Fruit fly (Drosophila melanogaster): Measurements from ENCODE around the gene CG18809.

CG18809 gene

DNA sequence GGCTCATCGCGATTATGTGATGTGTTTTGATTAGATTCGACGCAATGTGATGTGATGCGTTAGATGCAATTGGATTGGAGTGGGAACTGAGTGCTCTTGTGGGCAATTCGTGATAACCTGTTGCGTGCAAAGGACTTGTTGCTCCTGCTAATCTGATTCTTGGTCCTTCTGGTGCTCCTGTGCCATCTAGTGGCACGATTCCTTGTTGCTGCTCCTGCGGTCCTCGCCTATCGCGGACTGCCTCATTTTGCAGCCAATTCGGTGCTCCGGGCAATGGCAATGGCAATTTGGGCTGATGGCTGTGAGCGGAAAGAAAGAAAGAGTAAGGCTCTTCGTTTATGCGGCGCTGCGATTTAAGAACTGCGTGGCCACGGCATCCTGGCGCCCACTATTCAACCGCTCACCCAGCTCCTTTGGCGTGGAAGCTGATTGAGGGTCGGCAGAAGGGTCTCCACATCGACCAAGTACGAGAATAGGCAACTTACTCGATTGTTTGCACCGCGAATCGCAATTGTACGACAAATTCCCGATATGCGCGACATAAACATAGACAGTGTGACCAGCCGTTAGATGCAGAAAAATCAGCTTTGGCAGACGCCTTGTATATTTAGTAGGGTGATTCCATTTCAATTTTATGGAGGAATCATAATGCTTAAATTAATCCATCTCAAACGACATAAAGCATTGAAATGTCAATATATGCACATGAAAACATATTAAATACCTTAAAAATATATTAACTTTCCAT, 51.0 kb downstream of the CG18809 start, which contains the start of gene Mer (continued):
- peak; percentile 74 for TF ChIP-seq ttk (GFP tag; IDR thresholded peaks at IDR 0.05)
- TF ChIP-seq Bdp1 (GFP tag; optimal IDR thresholded peaks at IDR 0.05): peak; percentile 73
- no peak for TF ChIP-seq HLH4C (GFP tag; IDR thresholded peaks at IDR 0.05; ENCODE audit: partially characterized antibody)
- TF ChIP-seq CG10543 (GFP tag; optimal IDR thresholded peaks at IDR 0.05): peak; percentile 67
- peak; percentile 87 for TF ChIP-seq CG17829 (tag; optimal IDR thresholded peaks at IDR 0.05)
- peak; percentile 83 for TF ChIP-seq HLH3B (GFP tag; IDR thresholded peaks at IDR 0.05)
- peak; percentile 99 for TF ChIP-seq Med (GFP tag)
- TF ChIP-seq CG3281 (GFP tag; optimal IDR thresholded peaks at IDR 0.05): peak; percentile 90
- TF ChIP-seq unpg (GFP tag; optimal IDR thresholded peaks at IDR 0.05): peak; percentile 90
- TF ChIP-seq bowl (GFP tag; IDR thresholded peaks at IDR 0.05): 0 out of 2 replicates have a peak, but pooled peaks have one; percentile 38
- TF ChIP-seq gro (GFP tag; optimal IDR thresholded peaks at IDR 0.05): peak; percentile 79
- TF ChIP-seq Ravus (GFP tag; IDR thresholded peaks at IDR 0.05): peak; percentile 34; the same call in 1 of the 2 replicates
- peak; percentile 75 for TF ChIP-seq schlank (tag; optimal IDR thresholded peaks at IDR 0.05)
- peak; percentile 69 for TF ChIP-seq CG11247 (GFP tag; IDR thresholded peaks at IDR 0.05)
- no peak for TF ChIP-seq Trl (optimal IDR thresholded peaks at IDR 0.05)
- TF ChIP-seq Trl (GFP tag; optimal IDR thresholded peaks at IDR 0.05): peak; percentile 89
- peak; percentile 86 for TF ChIP-seq ranshi (GFP tag; IDR thresholded peaks at IDR 0.05)
- no peak for TF ChIP-seq Sox102F (GFP tag; optimal IDR thresholded peaks at IDR 0.05)
- TF ChIP-seq CG14860 (GFP tag; IDR thresholded peaks at IDR 0.05; ENCODE audit: partially characterized antibody): no peak
- peak; percentile 70 for TF ChIP-seq en (GFP tag; optimal IDR thresholded peaks at IDR 0.05)
- peak; percentile 88 for TF ChIP-seq Xrp1 (GFP tag; IDR thresholded peaks at IDR 0.05)
- no peak for TF ChIP-seq bbx (GFP tag; IDR thresholded peaks at IDR 0.05; ENCODE audit: partially characterized antibody)
- peak; percentile 71 for TF ChIP-seq p53 (GFP tag; optimal IDR thresholded peaks at IDR 0.05)
- TF ChIP-seq CG3065 (GFP tag; optimal IDR thresholded peaks at IDR 0.05): peak; percentile 17
- peak; percentile 85 for TF ChIP-seq Ada2b (GFP tag; IDR thresholded peaks at IDR 0.05)
- TF ChIP-seq CG6175 (GFP tag; IDR thresholded peaks at IDR 0.05): peak; percentile 62; the same call in 1 of the 3 replicates
- TF ChIP-seq lilli (GFP tag; optimal IDR thresholded peaks at IDR 0.05): peak; percentile 91
- peak; percentile 65 for TF ChIP-seq Hr3 (GFP tag; optimal IDR thresholded peaks at IDR 0.05)
- peak; percentile 68 for TF ChIP-seq CG32772 (GFP tag; IDR thresholded peaks at IDR 0.05)
- peak; percentile 76 for TF ChIP-seq CG7987 (GFP tag; optimal IDR thresholded peaks at IDR 0.05)
- TF ChIP-seq Nf-YB (GFP tag; optimal IDR thresholded peaks at IDR 0.05): peak; percentile 68
- TF ChIP-seq CG10267 (tag; optimal IDR thresholded peaks at IDR 0.05): peak; percentile 71
- TF ChIP-seq wor (GFP tag; IDR thresholded peaks at IDR 0.05): peak; percentile 56; the same call in 1 of the 2 replicates
- peak; percentile 79 for TF ChIP-seq CG4424 (GFP tag; optimal IDR thresholded peaks at IDR 0.05)
- TF ChIP-seq aop (GFP tag; IDR thresholded peaks at IDR 0.05): no peak
- no peak for TF ChIP-seq Sox100B (GFP tag; optimal IDR thresholded peaks at IDR 0.05)
- TF ChIP-seq CG10321 (GFP tag; IDR thresholded peaks at IDR 0.05): peak; percentile 30; the same call in 1 of the 2 replicates
- TF ChIP-seq lmd (GFP tag; IDR thresholded peaks at IDR 0.05): peak; percentile 85
- no peak for TF ChIP-seq Scr (GFP tag; IDR thresholded peaks at IDR 0.05; ENCODE audit: partially characterized antibody)
- TF ChIP-seq Hr78 (GFP tag; optimal IDR thresholded peaks at IDR 0.05): no peak
- TF ChIP-seq CG10959 (GFP tag; IDR thresholded peaks at IDR 0.05): peak; percentile 66
- TF ChIP-seq CG18599 (GFP tag; optimal IDR thresholded peaks at IDR 0.05): peak; percentile 90
- TF ChIP-seq Oli (tag; optimal IDR thresholded peaks at IDR 0.05): peak; percentile 76
- TF ChIP-seq CG17186 (GFP tag; optimal IDR thresholded peaks at IDR 0.05): peak; percentile 46
- 0 out of 2 replicates have a peak, but pooled peaks have one; percentile 27 for TF ChIP-seq CG16779 (GFP tag; IDR thresholded peaks at IDR 0.05)
- peak; percentile 44 for TF ChIP-seq Elba2 (GFP tag; optimal IDR thresholded peaks at IDR 0.05)
- TF ChIP-seq jing (GFP tag; optimal IDR thresholded peaks at IDR 0.05): no peak
- peak; percentile 95 for TF ChIP-seq wek (GFP tag; optimal IDR thresholded peaks at IDR 0.05)
- peak; percentile 81 for TF ChIP-seq tap (tag; optimal IDR thresholded peaks at IDR 0.05)

Data from whole organism, embryonic.